Worm (Caenorhabditis elegans): Measurements from ENCODE around the gene dpy-13.

The dpy-13 gene

ce11 chrIV:4244510-4244909 lies 9.1 kb downstream of the dpy-13 start, which contains the start of gene col-34:
TSS of gene col-34 (minus strand) at chrIV:4244610.
- TF ChIP-seq nhr-129 (tag; optimal IDR thresholded peaks at IDR 0.05) (no peak), ceh-16 (tag; optimal IDR thresholded peaks at IDR 0.05) (no peak), ztf-1 (GFP tag; conservative IDR thresholded peaks at IDR 0.05) (no peak), elt-3 (tag; optimal IDR thresholded peaks at IDR 0.05) (no peak), ztf-4 (tag; optimal IDR thresholded peaks at IDR 0.05) (no peak), sma-9 (GFP tag; optimal IDR thresholded peaks at IDR 0.05) (no peak), sma-9 (tag; optimal IDR thresholded peaks at IDR 0.05) (no peak), zag-1 (tag; optimal IDR thresholded peaks at IDR 0.05) (no peak)

- TF ChIP-seq elt-3 (tag; optimal IDR thresholded peaks at IDR 0.05) (no peak), unc-39 (tag; optimal IDR thresholded peaks at IDR 0.05) (no peak), nhr-21 (tag; optimal IDR thresholded peaks at IDR 0.05) (no peak), lin-13 (GFP tag; optimal IDR thresholded peaks at IDR 0.05) (no peak), zag-1 (tag; optimal IDR thresholded peaks at IDR 0.05) (no peak), mab-5 (tag; optimal IDR thresholded peaks at IDR 0.05) (no peak), fos-1 (tag; optimal IDR thresholded peaks at IDR 0.05) (no peak), mdl-1 (tag; optimal IDR thresholded peaks at IDR 0.05) (no peak), ztf-4 (tag; optimal IDR thresholded peaks at IDR 0.05) (no peak), sma-3 (GFP tag; optimal IDR thresholded peaks at IDR 0.05) (no peak), nhr-77 (tag; optimal IDR thresholded peaks at IDR 0.05) (no peak), F13H6.1 (tag; optimal IDR thresholded peaks at IDR 0.05) (no peak), ceh-16 (tag; optimal IDR thresholded peaks at IDR 0.05) (no peak), egl-27 (tag; optimal IDR thresholded peaks at IDR 0.05) (no peak), mbf-1 (tag; optimal IDR thresholded peaks at IDR 0.05) (no peak)
Measured at ce11 chrIV:4246493-4246892, 11.1 kb downstream of the dpy-13 start, which contains the start of gene ttr-20. TSS of gene ttr-20 (plus strand) at chrIV:4246793.

- peak; percentile 39 to 85 for TF ChIP-seq lsy-2 (tag; optimal IDR thresholded peaks at IDR 0.05)
- peak; percentile 78 for TF ChIP-seq unc-55 (GFP tag; optimal IDR thresholded peaks at IDR 0.05)
- TF ChIP-seq blmp-1 (tag; optimal IDR thresholded peaks at IDR 0.05; ENCODE audit: insufficient read depth), result no peak
- peak; percentile 11 for TF ChIP-seq crh-2 (tag; optimal IDR thresholded peaks at IDR 0.05)
- peak; percentile 35 for TF ChIP-seq lin-13 (GFP tag; optimal IDR thresholded peaks at IDR 0.05)
- TF ChIP-seq gmeb-1 (tag; optimal IDR thresholded peaks at IDR 0.05), result peak; percentile 65
- peak; percentile 19 for TF ChIP-seq lin-11 (tag; optimal IDR thresholded peaks at IDR 0.05)
- TF ChIP-seq elt-3 (tag; optimal IDR thresholded peaks at IDR 0.05), result no peak
- TF ChIP-seq snpc-4 (tag; optimal IDR thresholded peaks at IDR 0.05), result peak; percentile 42
- TF ChIP-seq R02D3.7 (tag; optimal IDR thresholded peaks at IDR 0.05), result no peak
- no peak for TF ChIP-seq ztf-11 (tag; optimal IDR thresholded peaks at IDR 0.05)
- TF ChIP-seq nhr-23 (tag; optimal IDR thresholded peaks at IDR 0.05), result no peak
- TF ChIP-seq mdl-1 (tag; optimal IDR thresholded peaks at IDR 0.05), result no peak
- TF ChIP-seq nhr-129 (tag; optimal IDR thresholded peaks at IDR 0.05), result no peak
- TF ChIP-seq nhr-21 (tag; optimal IDR thresholded peaks at IDR 0.05), result peak; percentile 40
- peak; percentile 51 for TF ChIP-seq C34F6.9 (tag; optimal IDR thresholded peaks at IDR 0.05)
- peak; percentile 33 for TF ChIP-seq nhr-25 (tag; optimal IDR thresholded peaks at IDR 0.05)
- no peak for TF ChIP-seq elt-1 (tag; optimal IDR thresholded peaks at IDR 0.05)
- no peak for TF ChIP-seq dmd-4 (tag; optimal IDR thresholded peaks at IDR 0.05)
- peak; percentile 20 for TF ChIP-seq sma-3 (GFP tag; optimal IDR thresholded peaks at IDR 0.05)
- no peak for TF ChIP-seq Y55F3AM.14 (GFP tag; optimal IDR thresholded peaks at IDR 0.05)
- no peak for TF ChIP-seq mbf-1 (tag; optimal IDR thresholded peaks at IDR 0.05)
- TF ChIP-seq sem-4 (tag; optimal IDR thresholded peaks at IDR 0.05), result no peak
- TF ChIP-seq ztf-4 (tag; optimal IDR thresholded peaks at IDR 0.05), result no peak
- TF ChIP-seq F13H6.1 (tag; optimal IDR thresholded peaks at IDR 0.05), result peak; percentile 20
- peak; percentile 66 for TF ChIP-seq sma-9 (GFP tag; optimal IDR thresholded peaks at IDR 0.05)
- TF ChIP-seq sma-9 (tag; optimal IDR thresholded peaks at IDR 0.05), result no peak
- TF ChIP-seq zag-1 (tag; optimal IDR thresholded peaks at IDR 0.05), result no peak
- no peak for TF ChIP-seq unc-39 (tag; optimal IDR thresholded peaks at IDR 0.05)
- no peak for TF ChIP-seq alr-1 (tag; optimal IDR thresholded peaks at IDR 0.05)
- no peak for TF ChIP-seq mab-5 (tag; optimal IDR thresholded peaks at IDR 0.05)
- TF ChIP-seq unc-62 (GFP tag; optimal IDR thresholded peaks at IDR 0.05), result no peak
Measured at ce11 chrIV:4247334-4247733, 11.9 kb downstream of the dpy-13 start.

ce11 chrIV:4247770-4248169 lies 12.4 kb downstream of the dpy-13 start, which contains the start of gene ama-1:
TSS of gene ama-1 (plus strand) at chrIV:4248070.
- TF ChIP-seq ztf-1 (GFP tag; conservative IDR thresholded peaks at IDR 0.05), result no peak
- TF ChIP-seq snpc-4 (tag; optimal IDR thresholded peaks at IDR 0.05), result no peak
- no peak for TF ChIP-seq lin-39 (tag; optimal IDR thresholded peaks at IDR 0.05)
- no peak for TF ChIP-seq sma-9 (GFP tag; optimal IDR thresholded peaks at IDR 0.05)
- TF ChIP-seq sma-9 (tag; optimal IDR thresholded peaks at IDR 0.05), result no peak
- TF ChIP-seq elt-1 (tag; optimal IDR thresholded peaks at IDR 0.05), result no peak
- no peak for TF ChIP-seq nhr-12 (tag; optimal IDR thresholded peaks at IDR 0.05)
